Worm (Caenorhabditis elegans) whole organism, L3 larva: Measurements from ENCODE around the gene C39F7.1.

Experiments used
- egl-27 ChIP-seq: sonication (generic microtip); optimal IDR thresholded peaks from 4 replicates; lab custom pipeline; 2017; ENCODE audit warnings: missing biosample characterization, missing genetic modification reagents, missing genetic modification characterization
- snpc-4 ChIP-seq: fragments of 150-350 bp; optimal IDR thresholded peaks from 2 replicates; lab custom pipeline; 2014; ENCODE audit warnings: missing biosample characterization, missing genetic modification characterization

ce11 chrV:1228884-1229662 is 31.1 kb upstream of the C39F7.1 start:
- TF ChIP-seq snpc-4 (no peak), egl-27 (no peak)
